Fruit fly (Drosophila melanogaster): ENCODE data around the gene CG43075.

CG43075 gene

dm6 chrX:15199845-15200432, 21.0 kb downstream of the CG43075 start:
- TF ChIP-seq Myc (optimal IDR thresholded peaks at IDR 0.05) = no peak
- no peak for TF ChIP-seq dsf (GFP tag; optimal IDR thresholded peaks at IDR 0.05; ENCODE audit: borderline replicate concordance)
- no peak for TF ChIP-seq CG32264 (GFP tag; optimal IDR thresholded peaks at IDR 0.05)
- TF ChIP-seq fru (GFP tag; optimal IDR thresholded peaks at IDR 0.05) = no peak
- no peak for TF ChIP-seq Vsx2 (GFP tag; optimal IDR thresholded peaks at IDR 0.05; ENCODE audit: partially characterized antibody)
- TF ChIP-seq Jra (GFP tag; optimal IDR thresholded peaks at IDR 0.05) = no peak
- TF ChIP-seq psq (GFP tag; optimal IDR thresholded peaks at IDR 0.05) = no peak
- no peak for TF ChIP-seq Hr78 (GFP tag; optimal IDR thresholded peaks at IDR 0.05)
- TF ChIP-seq pan (optimal IDR thresholded peaks at IDR 0.05) = no peak
- no peak for TF ChIP-seq Mio (GFP tag; optimal IDR thresholded peaks at IDR 0.05)
- no peak for TF ChIP-seq Dif (GFP tag; optimal IDR thresholded peaks at IDR 0.05; ENCODE audit: partially characterized antibody)
- no peak for TF ChIP-seq OdsH (GFP tag; optimal IDR thresholded peaks at IDR 0.05)
- no peak for TF ChIP-seq ey (GFP tag; optimal IDR thresholded peaks at IDR 0.05)
- TF ChIP-seq dl (GFP tag; optimal IDR thresholded peaks at IDR 0.05; ENCODE audit: insufficient read depth in 1 of 2, partially characterized antibody in 2 of 2) = no peak
- no peak for TF ChIP-seq N (GFP tag; optimal IDR thresholded peaks at IDR 0.05)
- no peak for TF ChIP-seq Dfd (GFP tag; optimal IDR thresholded peaks at IDR 0.05)
- no peak for TF ChIP-seq lola (GFP tag; optimal IDR thresholded peaks at IDR 0.05)
- TF ChIP-seq Rel (GFP tag; optimal IDR thresholded peaks at IDR 0.05) = no peak
- TF ChIP-seq Rel (tag; optimal IDR thresholded peaks at IDR 0.05) = no peak

- no peak for TF ChIP-seq Mio (GFP tag; optimal IDR thresholded peaks at IDR 0.05)
- TF ChIP-seq jim (GFP tag; optimal IDR thresholded peaks at IDR 0.05) = no peak
- no peak for TF ChIP-seq Hr83 (GFP tag; optimal IDR thresholded peaks at IDR 0.05; ENCODE audit: poor library complexity, severe bottlenecking)
- no peak for TF ChIP-seq Sp1 (GFP tag; optimal IDR thresholded peaks at IDR 0.05)
- TF ChIP-seq h (GFP tag; optimal IDR thresholded peaks at IDR 0.05) = no peak
These were observed 45.6 kb downstream of the CG43075 start, which contains the start of gene CG43737 for dm6 chrX:15175171-15175883. Gene CG43737, plus strand, starts transcription at chrX:15175441.
